Worm (Caenorhabditis elegans): ENCODE data around the gene math-5.

DNA sequence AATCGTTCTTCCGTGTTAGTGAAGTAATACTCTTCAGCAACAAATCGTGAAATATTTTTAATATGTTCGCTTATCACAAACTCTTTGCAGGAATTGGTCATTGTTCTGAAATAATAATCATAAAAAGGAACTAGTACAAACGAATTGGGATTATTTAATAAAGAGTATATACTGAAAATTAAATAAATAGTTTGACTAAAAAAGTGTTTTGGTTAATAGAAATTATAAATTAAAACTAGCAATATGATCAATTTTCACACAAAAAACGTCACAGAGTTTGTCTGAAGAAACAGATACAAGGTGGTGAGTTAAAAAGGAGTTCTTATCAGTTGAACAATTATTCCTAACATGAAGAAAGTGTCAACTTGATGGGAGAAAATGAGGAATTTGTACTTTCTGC, at the start of gene math-5:
- TF ChIP-seq pax-1 (tag; optimal IDR thresholded peaks at IDR 0.05) (no peak), nhr-11 (tag; optimal IDR thresholded peaks at IDR 0.05) (no peak), gmeb-2 (tag; optimal IDR thresholded peaks at IDR 0.05) (no peak), ets-4 (tag; optimal IDR thresholded peaks at IDR 0.05) (no peak), zip-5 (tag; optimal IDR thresholded peaks at IDR 0.05) (no peak), ama-1 (optimal IDR thresholded peaks at IDR 0.05) (no peak), ztf-16 (tag; optimal IDR thresholded peaks at IDR 0.05) (no peak), fkh-10 (GFP tag; optimal IDR thresholded peaks at IDR 0.05) (no peak), tbx-2 (tag; optimal IDR thresholded peaks at IDR 0.05) (no peak)

Measured in whole organism, late embryonic.